Worm (Caenorhabditis elegans): Measurements from ENCODE around the gene Y26E6A.3.

DNA sequence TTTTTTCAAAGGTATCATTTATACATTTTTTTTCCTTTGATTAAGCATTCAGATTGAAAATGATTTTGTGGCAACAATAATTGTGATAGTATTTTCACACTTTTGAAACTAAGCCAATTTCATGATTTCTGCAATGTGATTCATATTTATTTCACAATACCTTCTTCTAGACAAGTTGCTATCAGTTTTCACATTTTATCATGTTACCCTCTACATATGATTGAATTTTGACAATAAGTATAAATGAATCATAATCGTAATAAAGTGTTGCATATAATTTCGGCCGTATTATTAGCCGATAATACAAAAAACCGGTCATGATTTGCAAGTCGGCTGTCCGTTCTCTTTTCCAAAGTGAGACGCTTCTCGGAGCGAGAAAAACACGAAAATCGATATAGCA is 49.6 kb upstream of the Y26E6A.3 start:
- TF ChIP-seq nhr-237 (tag; optimal IDR thresholded peaks at IDR 0.05) (no peak), ztf-11 (tag; optimal IDR thresholded peaks at IDR 0.05) (no peak), jun-1 (tag; optimal IDR thresholded peaks at IDR 0.05) (no peak), unc-62 (GFP tag; optimal IDR thresholded peaks at IDR 0.05) (no peak), ZK546.5 (tag; optimal IDR thresholded peaks at IDR 0.05) (no peak), elt-3 (tag; optimal IDR thresholded peaks at IDR 0.05) (no peak), mdl-1 (tag; optimal IDR thresholded peaks at IDR 0.05) (no peak), unc-39 (tag; optimal IDR thresholded peaks at IDR 0.05) (no peak), pha-4 (tag; optimal IDR thresholded peaks at IDR 0.05) (no peak), nhr-76 (tag; optimal IDR thresholded peaks at IDR 0.05) (no peak)

All from whole organism, L3 larva.